Fruit fly (Drosophila melanogaster) whole organism, embryonic: ENCODE results near the gene CG43137.

Experiments used
- Asciz ChIP-seq: fragments of 200-800 bp; sonication (Bioruptor generic); optimal IDR thresholded peaks from 2 replicates; lab custom pipeline; 2017; ENCODE audit warnings: missing biosample characterization, mild to moderate bottlenecking, missing genetic modification characterization, missing genetic modification reagents
- BtbVII ChIP-seq: fragments of 200-800 bp; sonication (Bioruptor generic); optimal IDR thresholded peaks from 3 replicates; lab custom pipeline; 2017; ENCODE audit warnings: missing biosample characterization, mild to moderate bottlenecking, missing genetic modification characterization
- CG10147 ChIP-seq: fragments of 200-800 bp; sonication (Bioruptor generic); optimal IDR thresholded peaks from 2 replicates; lab custom pipeline; 2019; ENCODE audit warnings: missing biosample characterization, mild to moderate bottlenecking, missing genetic modification characterization, moderate library complexity
- CG10543 ChIP-seq: fragments of 200-800 bp; sonication (Bioruptor generic); optimal IDR thresholded peaks from 3 replicates; lab custom pipeline; 2017; ENCODE audit warnings: missing biosample characterization, mild to moderate bottlenecking, missing genetic modification characterization, moderate library complexity
- CG13296 ChIP-seq: fragments of 200-800 bp; sonication (Bioruptor generic); optimal IDR thresholded peaks from 3 replicates; lab custom pipeline; 2018; ENCODE audit warnings: missing biosample characterization, mild to moderate bottlenecking, missing genetic modification characterization
- CG13424 ChIP-seq: fragments of 200-800 bp; sonication (Bioruptor generic); optimal IDR thresholded peaks from 2 replicates; lab custom pipeline; 2019; ENCODE audit warnings: missing biosample characterization, mild to moderate bottlenecking, missing genetic modification characterization, moderate library complexity
- CG15011 ChIP-seq: fragments of 200-800 bp; sonication (Bioruptor generic); optimal IDR thresholded peaks from 3 replicates; lab custom pipeline; 2018; ENCODE audit warnings: missing biosample characterization, mild to moderate bottlenecking, missing genetic modification characterization
- CG1647 ChIP-seq: fragments of 200-800 bp; sonication (Bioruptor generic); optimal IDR thresholded peaks from 3 replicates; lab custom pipeline; 2016; ENCODE audit warnings: missing biosample characterization, missing genetic modification characterization
- CG18262 ChIP-seq: fragments of 200-800 bp; optimal IDR thresholded peaks from 3 replicates; lab custom pipeline; 2019; ENCODE audit warnings: missing biosample characterization, mild to moderate bottlenecking, missing genetic modification characterization, moderate library complexity
- CG18476 ChIP-seq: fragments of 200-800 bp; sonication (Bioruptor generic); optimal IDR thresholded peaks from 2 replicates; lab custom pipeline; 2016; ENCODE audit warnings: missing biosample characterization, mild to moderate bottlenecking, missing genetic modification characterization
- CG18619 ChIP-seq: fragments of 200-800 bp; sonication (Bioruptor generic); optimal IDR thresholded peaks from 3 replicates; lab custom pipeline; 2017; ENCODE audit warnings: missing biosample characterization, mild to moderate bottlenecking, missing genetic modification characterization
- CG2116 ChIP-seq: fragments of 200-800 bp; sonication (Bioruptor generic); optimal IDR thresholded peaks from 3 replicates; lab custom pipeline; 2018; ENCODE audit warnings: missing biosample characterization, mild to moderate bottlenecking, missing genetic modification characterization
- CG2678 ChIP-seq: fragments of 200-800 bp; sonication (Bioruptor generic); optimal IDR thresholded peaks from 3 replicates; lab custom pipeline; 2019; ENCODE audit warnings: missing biosample characterization, mild to moderate bottlenecking, missing genetic modification characterization, moderate library complexity
- CG30431 ChIP-seq: fragments of 200-800 bp; sonication (Bioruptor generic); optimal IDR thresholded peaks from 2 replicates; lab custom pipeline; 2017; ENCODE audit warnings: missing biosample characterization, missing genetic modification characterization
- CG32767 ChIP-seq: fragments of 200-800 bp; sonication (Bioruptor generic); IDR thresholded peaks from 2 replicates; pipeline ENCODE4 v1.3.6; 2022; ENCODE audit warnings: missing biosample characterization, missing genetic modification characterization
- CG33213 ChIP-seq: fragments of 200-800 bp; sonication (Bioruptor generic); optimal IDR thresholded peaks from 3 replicates; lab custom pipeline; 2016; ENCODE audit warnings: missing biosample characterization, missing genetic modification characterization
- CG34422 ChIP-seq: fragments of 200-800 bp; sonication (Bioruptor generic); IDR thresholded peaks from 3 replicates; pipeline ENCODE4 v1.3.6; 2022; ENCODE audit warnings: missing biosample characterization, missing genetic modification characterization
- CG4282 ChIP-seq: fragments of 200-800 bp; sonication (Bioruptor generic); optimal IDR thresholded peaks from 2 replicates; lab custom pipeline; 2016; ENCODE audit warnings: missing biosample characterization, missing genetic modification characterization
- CG8281 ChIP-seq: fragments of 200-800 bp; sonication (Bioruptor generic); optimal IDR thresholded peaks from 2 replicates; lab custom pipeline; 2018; ENCODE audit warnings: missing biosample characterization, mild to moderate bottlenecking, missing genetic modification characterization, moderate library complexity
- CG9727 ChIP-seq: fragments of 200-800 bp; sonication (Bioruptor generic); optimal IDR thresholded peaks from 3 replicates; lab custom pipeline; 2017; ENCODE audit warnings: missing biosample characterization, mild to moderate bottlenecking, missing genetic modification characterization
- CHES-1-like ChIP-seq: fragments of 200-800 bp; sonication (Bioruptor generic); optimal IDR thresholded peaks from 2 replicates; lab custom pipeline; 2016; ENCODE audit warnings: missing biosample characterization, missing genetic modification characterization
- D19B ChIP-seq: fragments of 200-800 bp; sonication (Bioruptor generic); optimal IDR thresholded peaks from 2 replicates; lab custom pipeline; 2017; ENCODE audit warnings: missing biosample characterization, mild to moderate bottlenecking, missing genetic modification characterization
- Elba2 ChIP-seq: fragments of 200-800 bp; sonication (Bioruptor generic); optimal IDR thresholded peaks from 3 replicates; lab custom pipeline; 2016; ENCODE audit warnings: missing biosample characterization, missing genetic modification characterization
- Ets65A ChIP-seq: fragments of 200-800 bp; sonication (Bioruptor generic); peaks from one replicate; lab custom pipeline; 2016; ENCODE audit warnings: missing biosample characterization, missing genetic modification characterization
- Ets97D ChIP-seq: fragments of 200-800 bp; sonication (Bioruptor generic); optimal IDR thresholded peaks from 3 replicates; lab custom pipeline; 2016; ENCODE audit warnings: missing biosample characterization, missing genetic modification characterization
- HHEX ChIP-seq: fragments of 200-800 bp; sonication (Bioruptor generic); optimal IDR thresholded peaks from 3 replicates; lab custom pipeline; 2017; ENCODE audit warnings: missing biosample characterization, mild to moderate bottlenecking, missing genetic modification characterization, missing genetic modification reagents
- Hmr ChIP-seq: fragments of 200-800 bp; sonication (Bioruptor generic); optimal IDR thresholded peaks from 3 replicates; lab custom pipeline; 2017; ENCODE audit warnings: mild to moderate bottlenecking, missing biosample characterization, missing genetic modification reagents, missing genetic modification characterization
- Jarid2 ChIP-seq: fragments of 200-800 bp; sonication (Bioruptor generic); optimal IDR thresholded peaks from 3 replicates; lab custom pipeline; 2017; ENCODE audit warnings: mild to moderate bottlenecking, missing biosample characterization, missing genetic modification reagents, missing genetic modification characterization
- MBD-R2 ChIP-seq: fragments of 200-800 bp; sonication (Bioruptor generic); IDR thresholded peaks from 2 replicates; pipeline ENCODE4 v1.3.6; 2022; ENCODE audit warnings: missing biosample characterization, missing genetic modification characterization
- Mad ChIP-seq: fragments of 200-800 bp; sonication (Bioruptor generic); optimal IDR thresholded peaks from 2 replicates; lab custom pipeline; 2016; ENCODE audit warnings: missing biosample characterization, missing genetic modification characterization
- Mrtf ChIP-seq: fragments of 200-800 bp; sonication (Bioruptor generic); IDR thresholded peaks from 3 replicates; pipeline ENCODE4 v1.3.6; 2022; ENCODE audit warnings: missing biosample characterization, missing genetic modification characterization
- Taf1 ChIP-seq: fragments of 200-800 bp; sonication (Bioruptor generic); IDR thresholded peaks from 2 replicates; pipeline ENCODE4 v1.3.6; 2022; ENCODE audit warnings: missing biosample characterization, missing genetic modification characterization
- amos ChIP-seq: fragments of 200-800 bp; sonication (Bioruptor generic); IDR thresholded peaks from 2 replicates; pipeline ENCODE4 v1.3.6; 2022; ENCODE audit warnings: missing biosample characterization, missing genetic modification characterization; ENCODE audit not compliant: partially characterized antibody
- ato ChIP-seq: fragments of 200-800 bp; sonication (Bioruptor generic); IDR thresholded peaks from 2 replicates; pipeline ENCODE4 v1.3.6; 2022; ENCODE audit warnings: missing biosample characterization, missing genetic modification characterization; ENCODE audit not compliant: partially characterized antibody
- bsh ChIP-seq, 2 experiments: fragments of 200-800 bp; sonication (Bioruptor generic); optimal IDR thresholded peaks; 2 replicates each; lab custom pipeline; 2017 to 2018; ENCODE audit warnings: mild to moderate bottlenecking in 2 of 2, missing biosample characterization in 2 of 2, missing genetic modification characterization in 2 of 2, moderate library complexity in 1 of 2
- dysf ChIP-seq: fragments of 200-800 bp; sonication (Bioruptor generic); IDR thresholded peaks from 3 replicates; pipeline ENCODE4 v1.3.6; 2022; ENCODE audit warnings: missing biosample characterization, missing genetic modification characterization
- fd3F ChIP-seq: fragments of 200-800 bp; sonication (Bioruptor generic); optimal IDR thresholded peaks from 2 replicates; lab custom pipeline; 2018; ENCODE audit warnings: missing biosample characterization, mild to moderate bottlenecking, missing genetic modification characterization, moderate library complexity
- gsb ChIP-seq: fragments of 200-800 bp; sonication (Bioruptor generic); IDR thresholded peaks from 2 replicates; pipeline ENCODE4 v1.3.6; 2022; ENCODE audit warnings: missing biosample characterization, missing genetic modification characterization
- ham ChIP-seq: fragments of 200-800 bp; sonication (Bioruptor generic); IDR thresholded peaks from 2 replicates; pipeline ENCODE4 v1.3.6; 2022; ENCODE audit warnings: missing biosample characterization, missing genetic modification characterization
- hkb ChIP-seq, 2 experiments: fragments of 200-800 bp in 1 of 2; fragments of >200 bp in 1 of 2; sonication (Bioruptor generic) in 1 of 2; IDR thresholded peaks in 1 of 2; optimal IDR thresholded peaks in 1 of 2; 2 replicates each; pipeline versions ENCODE4 v1.3.6 to Lab custom; 2017 to 2022; ENCODE audit warnings: missing biosample characterization in 1 of 2, missing genetic modification characterization in 1 of 2
- jing ChIP-seq: fragments of 200-800 bp; sonication (Bioruptor generic); optimal IDR thresholded peaks from 2 replicates; lab custom pipeline; 2018; ENCODE audit warnings: missing biosample characterization, mild to moderate bottlenecking, missing genetic modification characterization
- lilli ChIP-seq: fragments of 200-800 bp; sonication (Bioruptor generic); optimal IDR thresholded peaks from 3 replicates; lab custom pipeline; 2016; ENCODE audit warnings: missing biosample characterization, missing genetic modification characterization
- mld ChIP-seq: fragments of 200-800 bp; sonication (Bioruptor generic); IDR thresholded peaks from 3 replicates; pipeline ENCODE4 v1.3.6; 2022; ENCODE audit warnings: missing biosample characterization, missing genetic modification characterization; ENCODE audit not compliant: partially characterized antibody
- scrt ChIP-seq: fragments of 200-800 bp; sonication (Bioruptor generic); optimal IDR thresholded peaks from 2 replicates; lab custom pipeline; 2018; ENCODE audit warnings: missing biosample characterization, mild to moderate bottlenecking, missing genetic modification characterization, moderate library complexity
- sd ChIP-seq: fragments of 200-800 bp; sonication (Bioruptor generic); optimal IDR thresholded peaks from 3 replicates; lab custom pipeline; 2018; ENCODE audit warnings: missing biosample characterization, mild to moderate bottlenecking, missing genetic modification characterization, moderate library complexity
- slp2 ChIP-seq: fragments of 200-800 bp; sonication (Bioruptor generic); optimal IDR thresholded peaks from 2 replicates; lab custom pipeline; 2016; ENCODE audit warnings: missing biosample characterization, missing genetic modification characterization
- tap ChIP-seq: fragments of 200-800 bp; optimal IDR thresholded peaks from 3 replicates; lab custom pipeline; 2019; ENCODE audit warnings: missing biosample characterization, mild to moderate bottlenecking, missing genetic modification characterization, moderate library complexity
- tll ChIP-seq, 2 experiments: fragments of 200-800 bp in 1 of 2; fragments of >200 bp in 1 of 2; sonication (Bioruptor generic) in 1 of 2; optimal IDR thresholded peaks; 2 replicates each; lab custom pipeline; 2017 to 2019; ENCODE audit warnings: missing biosample characterization in 2 of 2, missing genetic modification characterization in 2 of 2, mild to moderate bottlenecking in 1 of 2, moderate library complexity in 1 of 2
- toy ChIP-seq: fragments of 200-800 bp; sonication (Bioruptor generic); IDR thresholded peaks from 2 replicates; pipeline ENCODE4 v1.3.6; 2022; ENCODE audit warnings: missing biosample characterization, missing genetic modification characterization
- zfh1 ChIP-seq: fragments of 200-800 bp; sonication (Bioruptor generic); IDR thresholded peaks from 3 replicates; pipeline ENCODE4 v1.3.6; 2022; ENCODE audit warnings: missing biosample characterization, missing genetic modification characterization

Gene CG43137

DNA sequence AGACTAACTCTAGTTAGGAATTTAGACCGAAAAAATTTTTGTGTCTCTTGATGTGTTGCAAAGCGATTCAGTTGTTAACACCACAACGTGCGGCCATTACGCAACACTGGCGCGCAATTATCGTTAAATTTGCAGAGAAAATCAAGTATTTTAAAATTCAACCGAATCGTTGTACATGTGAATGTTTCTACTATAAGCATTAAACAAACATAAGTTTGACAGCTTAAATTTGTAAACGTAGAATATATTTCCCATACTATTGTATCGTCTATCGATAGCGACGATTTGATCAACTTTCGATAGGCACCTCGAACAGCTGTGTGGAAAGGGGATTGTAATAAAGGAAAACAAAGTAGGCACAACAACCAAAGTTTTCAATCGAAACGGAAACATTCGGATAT is 14.6 kb upstream of the CG43137 start, which contains the start of the genes Usp30 and CG16721 (continued):
- TF ChIP-seq Asciz (no peak), CG1647 (GFP tag; lab: Kevin White, UChicago) (peak; percentile 33), CG8281 (no peak), Mrtf (GFP tag; lab: Robert Waterston, UW) (no peak), Ets97D (peak; percentile 74), ato (GFP tag; lab: Robert Waterston, UW) (peak; percentile 60), CG34422 (GFP tag; lab: Robert Waterston, UW) (no peak), Mad (GFP tag; lab: Kevin White, UChicago) (peak; percentile 7), BtbVII (GFP tag; lab: Kevin White, UChicago) (no peak), dysf (0 out of 3 replicates have a peak, but pooled peaks have one; percentile 20), CG4282 (GFP tag; lab: Kevin White, UChicago) (peak; percentile 56), Hmr (GFP tag; lab: Kevin White, UChicago) (no peak), CG10543 (GFP tag; lab: Kevin White, UChicago) (peak; percentile 37), toy (GFP tag; lab: Robert Waterston, UW) (no peak), tap (tag; lab: Kevin White, UChicago) (no peak), CG10147 (peak; percentile 5), gsb (GFP tag; lab: Robert Waterston, UW) (no peak), fd3F (peak; percentile 17), bsh (GFP tag; optimal IDR thresholded peaks at IDR 0.05; lab: Kevin White, UChicago) (peak in 1 of 2 experiments; percentile 9), amos (GFP tag; lab: Robert Waterston, UW) (peak; percentile 67), ham (GFP tag; lab: Robert Waterston, UW) (no peak), zfh1 (GFP tag; lab: Robert Waterston, UW) (peak; percentile 28; the same call in 1 of the 3 replicates), slp2 (GFP tag; lab: Kevin White, UChicago) (peak; percentile 14), lilli (GFP tag; lab: Kevin White, UChicago) (peak; percentile 69), sd (no peak), scrt (GFP tag; lab: Kevin White, UChicago) (no peak), CG9727 (GFP tag; lab: Kevin White, UChicago) (peak; percentile 1), CG2678 (tag; lab: Kevin White, UChicago) (no peak), MBD-R2 (GFP tag; lab: Robert Waterston, UW) (peak; percentile 73), Ets65A (GFP tag; lab: Kevin White, UChicago) (peak; percentile 96), HHEX (GFP tag; lab: Kevin White, UChicago) (no peak), CG15011 (no peak), Jarid2 (no peak), CG32767 (no peak), hkb (optimal IDR thresholded peaks at IDR 0.05; lab: Kevin White, UChicago) (no peak), hkb (GFP tag; IDR thresholded peaks at IDR 0.05; lab: Robert Waterston, UW) (0 out of 2 replicates have a peak, but pooled peaks have one; percentile 15), CG18619 (GFP tag; lab: Kevin White, UChicago) (no peak), Taf1 (no peak), CG13424 (no peak), D19B (no peak), CG18262 (peak; percentile 26), CG30431 (GFP tag; lab: Kevin White, UChicago) (no peak), CG18476 (GFP tag; lab: Kevin White, UChicago) (peak; percentile 58), jing (GFP tag; lab: Kevin White, UChicago) (no peak), Elba2 (GFP tag; lab: Kevin White, UChicago) (no peak), CHES-1-like (GFP tag; lab: Kevin White, UChicago) (peak; percentile 68), CG33213 (GFP tag; lab: Kevin White, UChicago) (peak; percentile 60), CG13296 (peak; percentile 57), tll (GFP tag; optimal IDR thresholded peaks at IDR 0.05; lab: Kevin White, UChicago) (no peak), mld (GFP tag; lab: Robert Waterston, UW) (peak; percentile 59; the same call in 1 of the 3 replicates), CG2116 (GFP tag; lab: Kevin White, UChicago) (peak; percentile 93)
